Worm (Caenorhabditis elegans): ENCODE data around the gene cnc-3.

Gene cnc-3

ce11 chrV:1460069-1460468, 12.3 kb downstream of the cnc-3 start, which contains the start of gene hacd-1:
Gene hacd-1, plus strand, starts transcription at chrV:1460369.
- TF ChIP-seq elt-1 (tag; optimal IDR thresholded peaks at IDR 0.05; ENCODE audit: borderline replicate concordance, insufficient read depth), result no peak
- no peak for TF ChIP-seq ceh-83 (GFP tag; optimal IDR thresholded peaks at IDR 0.05)
- no peak for TF ChIP-seq mep-1 (tag; optimal IDR thresholded peaks at IDR 0.05)
- TF ChIP-seq ces-1 (GFP tag; optimal IDR thresholded peaks at IDR 0.05), result no peak
- TF ChIP-seq unc-62 (GFP tag; optimal IDR thresholded peaks at IDR 0.05), result no peak
- no peak for TF ChIP-seq M03D4.4 (tag; optimal IDR thresholded peaks at IDR 0.05)
- TF ChIP-seq drap-1 (GFP tag; optimal IDR thresholded peaks at IDR 0.05), result no peak
- no peak for TF ChIP-seq nhr-12 (tag; optimal IDR thresholded peaks at IDR 0.05)
- no peak for TF ChIP-seq ceh-39 (tag; optimal IDR thresholded peaks at IDR 0.05)
- no peak for TF ChIP-seq sptf-1 (tag; optimal IDR thresholded peaks at IDR 0.05)
- no peak for TF ChIP-seq nhr-76 (tag; optimal IDR thresholded peaks at IDR 0.05)
- no peak for TF ChIP-seq hlh-1 (tag; optimal IDR thresholded peaks at IDR 0.05)
- TF ChIP-seq ceh-43 (GFP tag; optimal IDR thresholded peaks at IDR 0.05), result no peak
- TF ChIP-seq unc-39 (tag; optimal IDR thresholded peaks at IDR 0.05), result no peak
- TF ChIP-seq ztf-11 (tag; optimal IDR thresholded peaks at IDR 0.05), result no peak
- TF ChIP-seq nhr-237 (tag; optimal IDR thresholded peaks at IDR 0.05), result no peak
- no peak for TF ChIP-seq snpc-4 (tag; optimal IDR thresholded peaks at IDR 0.05)
- TF ChIP-seq bed-3 (GFP tag; optimal IDR thresholded peaks at IDR 0.05), result no peak
- no peak for TF ChIP-seq nhr-28 (tag; optimal IDR thresholded peaks at IDR 0.05)

ce11 chrV:1464543-1465040, 16.8 kb downstream of the cnc-3 start, which contains the start of the genes fpn-1.2 and pqn-54:
Gene fpn-1.2, minus strand, starts transcription at chrV:1464699.
Gene pqn-54, plus strand, starts transcription at chrV:1464990.
- TF ChIP-seq ceh-39 (tag; optimal IDR thresholded peaks at IDR 0.05) (no peak), hlh-1 (tag; optimal IDR thresholded peaks at IDR 0.05) (no peak), pha-4 (tag; optimal IDR thresholded peaks at IDR 0.05) (no peak), mab-5 (tag; optimal IDR thresholded peaks at IDR 0.05) (no peak), drap-1 (GFP tag; optimal IDR thresholded peaks at IDR 0.05) (no peak), elt-1 (tag; optimal IDR thresholded peaks at IDR 0.05; ENCODE audit: borderline replicate concordance, insufficient read depth) (no peak), unc-39 (tag; optimal IDR thresholded peaks at IDR 0.05) (no peak), tbx-8 (GFP tag; optimal IDR thresholded peaks at IDR 0.05) (no peak), M03D4.4 (tag; optimal IDR thresholded peaks at IDR 0.05) (no peak), nhr-76 (tag; optimal IDR thresholded peaks at IDR 0.05) (no peak), mls-2 (tag; optimal IDR thresholded peaks at IDR 0.05) (no peak), nhr-12 (tag; optimal IDR thresholded peaks at IDR 0.05) (no peak), snpc-4 (tag; optimal IDR thresholded peaks at IDR 0.05) (no peak)

ce11 chrV:1465932-1466331, 18.1 kb downstream of the cnc-3 start:
- TF ChIP-seq zip-8 (tag; optimal IDR thresholded peaks at IDR 0.05) (no peak), mab-5 (tag; optimal IDR thresholded peaks at IDR 0.05) (no peak), lsy-2 (tag; optimal IDR thresholded peaks at IDR 0.05) (no peak), sptf-1 (tag; optimal IDR thresholded peaks at IDR 0.05) (no peak), ztf-11 (tag; optimal IDR thresholded peaks at IDR 0.05) (no peak), sem-2 (GFP tag; optimal IDR thresholded peaks at IDR 0.05) (no peak), ces-1 (GFP tag; optimal IDR thresholded peaks at IDR 0.05) (no peak), flh-1 (GFP tag; optimal IDR thresholded peaks at IDR 0.05) (no peak), nhr-12 (tag; optimal IDR thresholded peaks at IDR 0.05) (no peak), blmp-1 (tag; optimal IDR thresholded peaks at IDR 0.05) (no peak), ceh-83 (GFP tag; optimal IDR thresholded peaks at IDR 0.05) (no peak), ham-2 (GFP tag; optimal IDR thresholded peaks at IDR 0.05) (no peak), snpc-4 (tag; optimal IDR thresholded peaks at IDR 0.05) (no peak), unc-62 (GFP tag; optimal IDR thresholded peaks at IDR 0.05) (no peak), ceh-39 (tag; optimal IDR thresholded peaks at IDR 0.05) (no peak), lin-32 (GFP tag; optimal IDR thresholded peaks at IDR 0.05) (no peak), pha-4 (tag; optimal IDR thresholded peaks at IDR 0.05) (no peak), nhr-237 (tag; optimal IDR thresholded peaks at IDR 0.05) (no peak)

ce11 chrV:1466949-1467348, 19.1 kb downstream of the cnc-3 start:
- TF ChIP-seq unc-62 (GFP tag; optimal IDR thresholded peaks at IDR 0.05), result no peak
- TF ChIP-seq unc-120 (tag; optimal IDR thresholded peaks at IDR 0.05; ENCODE audit: poor library complexity, severe bottlenecking), result peak; percentile 23

ce11 chrV:1467444-1467843, 19.6 kb downstream of the cnc-3 start, which contains the start of gene gid-8:
Gene gid-8, plus strand, starts transcription at chrV:1467744.
- TF ChIP-seq ztf-11 (tag; optimal IDR thresholded peaks at IDR 0.05) (no peak), elt-3 (tag; optimal IDR thresholded peaks at IDR 0.05) (no peak), bed-3 (GFP tag; optimal IDR thresholded peaks at IDR 0.05) (no peak), unc-62 (GFP tag; optimal IDR thresholded peaks at IDR 0.05) (no peak), snpc-4 (tag; optimal IDR thresholded peaks at IDR 0.05) (no peak), ceh-83 (GFP tag; optimal IDR thresholded peaks at IDR 0.05) (no peak), lin-32 (GFP tag; optimal IDR thresholded peaks at IDR 0.05) (no peak), nhr-76 (tag; optimal IDR thresholded peaks at IDR 0.05) (no peak), mab-5 (tag; optimal IDR thresholded peaks at IDR 0.05) (no peak), tbx-8 (GFP tag; optimal IDR thresholded peaks at IDR 0.05) (no peak), elt-1 (tag; optimal IDR thresholded peaks at IDR 0.05; ENCODE audit: borderline replicate concordance, insufficient read depth) (no peak), nhr-237 (tag; optimal IDR thresholded peaks at IDR 0.05) (no peak)
